Fruit fly (Drosophila melanogaster): ENCODE results near the gene CG9590.

DNA sequence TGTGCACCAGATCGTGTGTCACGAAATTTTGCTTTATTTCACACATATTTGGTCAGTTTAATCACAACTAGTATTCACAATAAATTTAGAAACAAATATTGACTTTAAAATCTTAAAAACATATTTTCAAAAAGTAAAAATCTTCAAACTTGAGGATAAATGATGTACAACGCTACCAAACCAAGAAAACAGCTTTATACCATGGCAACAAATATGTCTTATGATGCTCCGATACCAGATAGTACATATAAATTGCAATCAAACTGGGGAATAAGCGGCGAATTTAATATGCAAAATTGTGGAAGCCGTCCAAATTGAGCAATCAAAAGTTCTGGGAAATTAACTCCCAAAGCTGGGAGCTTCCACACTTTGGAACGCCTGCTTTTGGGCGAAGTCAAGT is 19.2 kb upstream of the CG9590 start, which contains the start of gene CG5623:
- no peak for TF ChIP-seq Hr38 (GFP tag; optimal IDR thresholded peaks at IDR 0.05)
- no peak for TF ChIP-seq CG3032 (tag; optimal IDR thresholded peaks at IDR 0.05)
- TF ChIP-seq pdm3 (GFP tag; optimal IDR thresholded peaks at IDR 0.05) = no peak
- no peak for TF ChIP-seq Blimp-1 (GFP tag; optimal IDR thresholded peaks at IDR 0.05)
- no peak for TF ChIP-seq Ets96B (tag; optimal IDR thresholded peaks at IDR 0.05)
- TF ChIP-seq dsx (GFP tag; optimal IDR thresholded peaks at IDR 0.05; ENCODE audit: poor library complexity, severe bottlenecking) = no peak
- no peak for TF ChIP-seq fd59A (GFP tag; optimal IDR thresholded peaks at IDR 0.05)
- no peak for TF ChIP-seq CG6854 (GFP tag; optimal IDR thresholded peaks at IDR 0.05)
- TF ChIP-seq CG7368 (GFP tag; optimal IDR thresholded peaks at IDR 0.05) = no peak
- TF ChIP-seq CG9139 (GFP tag; optimal IDR thresholded peaks at IDR 0.05) = no peak
- no peak for TF ChIP-seq Hr39 (GFP tag; optimal IDR thresholded peaks at IDR 0.05)
- no peak for TF ChIP-seq OdsH (GFP tag; optimal IDR thresholded peaks at IDR 0.05)

Data from whole organism, prepupa.